Worm (Caenorhabditis elegans) whole organism, young adult: Measurements from ENCODE around the gene evl-14.

Experiments used
- B0019.2 ChIP-seq: fragments of 200-800 bp; sonication (Bioruptor generic); conservative IDR thresholded peaks from 2 replicates; pipeline ENCODE4 v1.3.6; 2022; ENCODE audit warnings: missing genetic modification reagents, missing genetic modification characterization, missing compliant biosample characterization
- D2030.7 ChIP-seq: fragments of 200-800 bp; sonication (Bioruptor generic); IDR thresholded peaks from 2 replicates; pipeline ENCODE4 v1.3.6; 2022; ENCODE audit warnings: missing genetic modification reagents, missing genetic modification characterization, missing compliant biosample characterization
- F33H1.4 ChIP-seq: fragments of 200-800 bp; sonication (Bioruptor generic); IDR thresholded peaks from 2 replicates; pipeline ENCODE4 v1.3.6; 2022; ENCODE audit warnings: missing genetic modification reagents, missing genetic modification characterization, missing compliant biosample characterization
- F37B4.10 ChIP-seq: fragments of 200-800 bp; sonication (Bioruptor generic); IDR thresholded peaks from 2 replicates; pipeline ENCODE4 v1.3.6; 2022; ENCODE audit warnings: missing genetic modification characterization, missing compliant biosample characterization
- F39B2.1 ChIP-seq: fragments of 200-800 bp; sonication (Bioruptor generic); IDR thresholded peaks from 2 replicates; pipeline ENCODE4 v1.3.6; 2022; ENCODE audit warnings: missing genetic modification reagents, missing genetic modification characterization, missing compliant biosample characterization
- F57A8.1 ChIP-seq: fragments of 200-800 bp; sonication (Bioruptor generic); optimal IDR thresholded peaks from 2 replicates; lab custom pipeline; 2018; ENCODE audit warnings: mild to moderate bottlenecking, missing genetic modification characterization, moderate library complexity, missing compliant biosample characterization
- F57C9.4 ChIP-seq: sonication (generic microtip); optimal IDR thresholded peaks from 2 replicates; lab custom pipeline; 2017; ENCODE audit warnings: mild to moderate bottlenecking, missing genetic modification characterization, missing compliant biosample characterization
- K11D2.4 ChIP-seq: fragments of 200-800 bp; sonication (Bioruptor generic); IDR thresholded peaks from 2 replicates; pipeline ENCODE4 v1.3.6; 2022; ENCODE audit warnings: missing genetic modification reagents, missing genetic modification characterization, missing compliant biosample characterization
- akir-1 ChIP-seq: fragments of 200-800 bp; sonication (Bioruptor generic); optimal IDR thresholded peaks from 2 replicates; lab custom pipeline; 2018; ENCODE audit warnings: mild to moderate bottlenecking, missing genetic modification characterization, moderate library complexity, missing compliant biosample characterization
- ama-1 ChIP-seq, 3 experiments: fragments of 150-350 bp in 1 of 3; sonication (generic microtip) in 2 of 3; optimal IDR thresholded peaks; 2 replicates each; lab custom pipeline; 2014 to 2018; ENCODE audit warnings: missing biosample characterization in 2 of 3, missing genetic modification characterization in 2 of 3, missing genetic modification reagents in 2 of 3
- aptf-3 ChIP-seq: fragments of 200-800 bp; sonication (Bioruptor generic); IDR thresholded peaks from 2 replicates; pipeline ENCODE4 v1.3.6; 2022; ENCODE audit warnings: missing genetic modification characterization, missing compliant biosample characterization
- attf-5 ChIP-seq: fragments of 200-800 bp; sonication (Bioruptor generic); optimal IDR thresholded peaks from 2 replicates; lab custom pipeline; 2018; ENCODE audit warnings: mild to moderate bottlenecking, missing genetic modification characterization, missing compliant biosample characterization
- bed-1 ChIP-seq: fragments of 200-800 bp; sonication (Bioruptor generic); IDR thresholded peaks from 2 replicates; pipeline ENCODE4 v1.3.6; 2022; ENCODE audit warnings: missing genetic modification reagents, missing genetic modification characterization, missing compliant biosample characterization
- bed-2 ChIP-seq: fragments of 200-800 bp; sonication (Bioruptor generic); IDR thresholded peaks from 2 replicates; pipeline ENCODE4 v1.3.6; 2022; ENCODE audit warnings: missing genetic modification reagents, missing genetic modification characterization, missing compliant biosample characterization
- ceh-100 ChIP-seq: fragments of 200-800 bp; sonication (Bioruptor generic); IDR thresholded peaks from 2 replicates; pipeline ENCODE4 v1.3.6; 2022; ENCODE audit warnings: missing genetic modification reagents, missing genetic modification characterization, missing compliant biosample characterization
- chd-7 ChIP-seq: sonication (generic microtip); optimal IDR thresholded peaks from 2 replicates; lab custom pipeline; 2016; ENCODE audit warnings: mild to moderate bottlenecking, missing genetic modification characterization, moderate library complexity, missing compliant biosample characterization
- die-1 ChIP-seq: sonication (generic microtip); optimal IDR thresholded peaks from 2 replicates; lab custom pipeline; 2016; ENCODE audit warnings: missing genotype, mild to moderate bottlenecking, missing genetic modification characterization, missing compliant biosample characterization
- dox-1 ChIP-seq: fragments of 200-800 bp; sonication (Bioruptor generic); IDR thresholded peaks from 2 replicates; pipeline ENCODE4 v1.3.6; 2022; ENCODE audit warnings: missing genetic modification reagents, missing genetic modification characterization, missing compliant biosample characterization
- dpl-1 ChIP-seq: fragments of 150-350 bp; optimal IDR thresholded peaks from 2 replicates; lab custom pipeline; 2014; ENCODE audit warnings: missing biosample characterization, missing genetic modification reagents, missing genetic modification characterization
- egrh-3 ChIP-seq: fragments of 200-800 bp; sonication (Bioruptor generic); IDR thresholded peaks from 2 replicates; pipeline ENCODE4 v1.3.6; 2022; ENCODE audit warnings: missing genetic modification reagents, missing genetic modification characterization, missing compliant biosample characterization
- fkh-3 ChIP-seq: sonication (generic microtip); optimal IDR thresholded peaks from 2 replicates; lab custom pipeline; 2016; ENCODE audit warnings: mild to moderate bottlenecking, missing genetic modification characterization, missing compliant biosample characterization
- gei-17 ChIP-seq: fragments of 200-800 bp; sonication (Bioruptor generic); optimal IDR thresholded peaks from 2 replicates; lab custom pipeline; 2018; ENCODE audit warnings: mild to moderate bottlenecking, missing genetic modification characterization, missing compliant biosample characterization
- him-1 ChIP-seq: sonication (generic microtip); optimal IDR thresholded peaks from 2 replicates; lab custom pipeline; 2016; ENCODE audit warnings: missing genotype, missing genetic modification reagents, missing genetic modification characterization, missing compliant biosample characterization
- hmg-1.2 ChIP-seq: fragments of 200-800 bp; sonication (Bioruptor generic); IDR thresholded peaks from 2 replicates; pipeline ENCODE4 v1.3.6; 2022; ENCODE audit warnings: missing genetic modification reagents, missing genetic modification characterization, missing compliant biosample characterization
- hmg-20 ChIP-seq: fragments of 200-800 bp; sonication (Bioruptor generic); IDR thresholded peaks from 2 replicates; pipeline ENCODE4 v1.3.6; 2022; ENCODE audit warnings: missing genetic modification reagents, missing genetic modification characterization, missing compliant biosample characterization
- hsf-1 ChIP-seq: fragments of 200-800 bp; sonication (Bioruptor generic); IDR thresholded peaks from 2 replicates; pipeline ENCODE4 v1.3.6; 2022; ENCODE audit warnings: missing genetic modification reagents, missing genetic modification characterization, missing compliant biosample characterization
- lag-1 ChIP-seq: fragments of 200-800 bp; sonication (Bioruptor generic); IDR thresholded peaks from 2 replicates; pipeline ENCODE4 v1.3.6; 2022; ENCODE audit warnings: missing genetic modification reagents, missing genetic modification characterization, missing compliant biosample characterization
- let-526 ChIP-seq: fragments of 200-800 bp; sonication (Bioruptor generic); IDR thresholded peaks from 2 replicates; pipeline ENCODE4 v1.3.6; 2022; ENCODE audit warnings: missing genetic modification reagents, missing genetic modification characterization, missing compliant biosample characterization
- lin-54 ChIP-seq: fragments of 200-800 bp; sonication (Bioruptor generic); optimal IDR thresholded peaks from 2 replicates; lab custom pipeline; 2018; ENCODE audit warnings: mild to moderate bottlenecking, missing genetic modification characterization, missing compliant biosample characterization
- lir-1 ChIP-seq: fragments of 200-800 bp; sonication (Bioruptor generic); conservative IDR thresholded peaks from 2 replicates; pipeline ENCODE4 v1.3.6; 2022; ENCODE audit warnings: missing genetic modification reagents, missing genetic modification characterization, missing compliant biosample characterization
- lsl-1 ChIP-seq: fragments of 200-800 bp; sonication (Bioruptor generic); optimal IDR thresholded peaks from 2 replicates; lab custom pipeline; 2018; ENCODE audit warnings: mild to moderate bottlenecking, missing genetic modification characterization, moderate library complexity, missing compliant biosample characterization
- madf-10 ChIP-seq: sonication (generic microtip); optimal IDR thresholded peaks from 2 replicates; lab custom pipeline; 2016; ENCODE audit warnings: mild to moderate bottlenecking, missing genetic modification characterization, missing compliant biosample characterization
- madf-3 ChIP-seq: fragments of 200-800 bp; sonication (Bioruptor generic); IDR thresholded peaks from 2 replicates; pipeline ENCODE4 v1.3.6; 2022; ENCODE audit warnings: missing genetic modification reagents, missing genetic modification characterization, missing compliant biosample characterization
- madf-6 ChIP-seq: fragments of 200-800 bp; sonication (Bioruptor generic); IDR thresholded peaks from 2 replicates; pipeline ENCODE4 v1.3.6; 2022; ENCODE audit warnings: missing genetic modification reagents, missing genetic modification characterization, missing compliant biosample characterization
- mes-4 ChIP-seq: sonication (generic microtip); optimal IDR thresholded peaks from 2 replicates; lab custom pipeline; 2016; ENCODE audit warnings: missing genotype, missing genetic modification characterization, missing compliant biosample characterization
- nfya-1 ChIP-seq: sonication (generic microtip); optimal IDR thresholded peaks from 2 replicates; lab custom pipeline; 2017; ENCODE audit warnings: antibody characterized with exemption, missing compliant biosample characterization, missing genetic modification characterization, borderline replicate concordance; ENCODE audit not compliant: insufficient read depth
- nhr-120 ChIP-seq: fragments of 200-800 bp; sonication (Bioruptor generic); IDR thresholded peaks from 2 replicates; pipeline ENCODE4 v1.3.6; 2022; ENCODE audit warnings: missing genetic modification characterization, missing compliant biosample characterization
- nhr-27 ChIP-seq: fragments of 200-800 bp; sonication (Bioruptor generic); optimal IDR thresholded peaks from 2 replicates; lab custom pipeline; 2018; ENCODE audit warnings: mild to moderate bottlenecking, missing genetic modification characterization, moderate library complexity, missing compliant biosample characterization
- nhr-80 ChIP-seq: sonication (generic microtip); optimal IDR thresholded peaks from 2 replicates; lab custom pipeline; 2016; ENCODE audit warnings: missing genetic modification characterization, missing compliant biosample characterization
- rcor-1 ChIP-seq: fragments of 200-800 bp; sonication (Bioruptor generic); IDR thresholded peaks from 2 replicates; pipeline ENCODE4 v1.3.6; 2022; ENCODE audit warnings: missing genetic modification reagents, missing genetic modification characterization, missing compliant biosample characterization
- rec-8 ChIP-seq, 2 experiments: sonication (generic microtip); optimal IDR thresholded peaks; 2 replicates each; lab custom pipeline; 2016; ENCODE audit warnings: mild to moderate bottlenecking in 2 of 2, missing genetic modification characterization in 2 of 2, missing genetic modification reagents in 2 of 2, missing genotype in 2 of 2, missing biosample characterization in 1 of 2, missing compliant biosample characterization in 1 of 2, moderate library complexity in 1 of 2
- repo-1 ChIP-seq: sonication (generic microtip); optimal IDR thresholded peaks from 2 replicates; lab custom pipeline; 2017; ENCODE audit warnings: mild to moderate bottlenecking, missing genetic modification characterization, missing compliant biosample characterization
- rpc-1 ChIP-seq, 2 experiments: fragments of 150-350 bp in 1 of 2; sonication (generic microtip) in 1 of 2; optimal IDR thresholded peaks; 2 replicates each; lab custom pipeline; 2014 to 2018; ENCODE audit warnings: missing biosample characterization in 1 of 2, missing genetic modification characterization in 1 of 2, missing genetic modification reagents in 1 of 2, missing genotype in 1 of 2
- snpc-1.1 ChIP-seq: sonication (generic microtip); optimal IDR thresholded peaks from 2 replicates; lab custom pipeline; 2017; ENCODE audit warnings: missing genetic modification characterization, mild to moderate bottlenecking, missing compliant biosample characterization, antibody characterized with exemption, moderate library complexity, missing genotype, missing genetic modification reagents; ENCODE audit not compliant: insufficient read depth
- snpc-1.3 ChIP-seq: sonication (generic microtip); optimal IDR thresholded peaks from 2 replicates; lab custom pipeline; 2017; ENCODE audit warnings: missing genetic modification characterization, mild to moderate bottlenecking, missing compliant biosample characterization, antibody characterized with exemption, moderate library complexity, missing genotype, missing genetic modification reagents; ENCODE audit not compliant: insufficient read depth
- somi-1 ChIP-seq: fragments of 200-800 bp; sonication (Bioruptor generic); optimal IDR thresholded peaks from 2 replicates; lab custom pipeline; 2018; ENCODE audit warnings: mild to moderate bottlenecking, missing genetic modification characterization, missing compliant biosample characterization
- xnd-1 ChIP-seq: sonication (generic microtip); optimal IDR thresholded peaks from 2 replicates; lab custom pipeline; 2016; ENCODE audit warnings: missing genotype, missing genetic modification reagents, missing genetic modification characterization, missing compliant biosample characterization
- zfh-2 ChIP-seq: fragments of 200-800 bp; sonication (Bioruptor generic); conservative IDR thresholded peaks from 2 replicates; pipeline ENCODE4 v1.3.6; 2022; ENCODE audit warnings: missing genetic modification reagents, missing genetic modification characterization, missing compliant biosample characterization

evl-14 gene

DNA sequence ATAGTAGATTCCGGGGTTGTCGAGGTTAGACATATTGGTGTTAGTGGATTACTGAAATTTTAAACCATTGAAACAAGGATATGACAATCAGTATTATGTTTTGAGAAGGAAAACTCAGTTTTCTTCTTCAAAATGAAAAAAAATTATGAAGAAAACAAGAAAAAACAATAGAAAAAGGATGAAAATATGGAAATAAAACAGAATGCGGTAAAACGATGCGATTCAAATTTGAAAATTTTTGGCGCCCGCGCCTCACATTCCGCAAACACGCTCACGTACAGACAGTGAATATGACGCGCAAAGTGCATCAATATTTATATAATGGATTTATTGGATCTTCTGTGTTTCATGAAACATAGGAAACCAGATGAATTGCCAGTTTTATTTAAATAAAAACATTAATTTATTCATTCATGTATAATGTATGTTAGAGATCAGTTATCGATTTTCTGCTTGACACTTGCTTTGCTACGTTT is 21.7 kb downstream of the evl-14 start, which contains the start of gene mcm-5 (continued):
- TF ChIP-seq egrh-3 (GFP tag; lab: Robert Waterston, UW): no peak
- no peak for TF ChIP-seq madf-10
- peak; percentile 74; the same call in 1 of the 2 replicates for TF ChIP-seq D2030.7 (GFP tag; lab: Robert Waterston, UW)
- TF ChIP-seq nhr-80 (tag; lab: Kevin White, UChicago): no peak
- peak; percentile 89 for TF ChIP-seq dpl-1 (GFP tag; lab: Kevin White, UChicago)
- no peak for TF ChIP-seq zfh-2 (GFP tag; lab: Robert Waterston, UW)
- TF ChIP-seq snpc-1.1 (tag; lab: Kevin White, UChicago): no peak
- TF ChIP-seq bed-2 (GFP tag; lab: Robert Waterston, UW): no peak
- no peak for TF ChIP-seq hmg-20 (GFP tag; lab: Robert Waterston, UW)
- no peak for TF ChIP-seq lir-1 (GFP tag; lab: Robert Waterston, UW)
- no peak for TF ChIP-seq ceh-100 (GFP tag; lab: Robert Waterston, UW)
- TF ChIP-seq let-526: no peak
- TF ChIP-seq gei-17 (GFP tag; lab: Kevin White, UChicago): no peak
- TF ChIP-seq rpc-1 (optimal IDR thresholded peaks at IDR 0.05; lab: Kevin White, UChicago): no peak
- no peak for TF ChIP-seq rpc-1 (tag; optimal IDR thresholded peaks at IDR 0.05; lab: Kevin White, UChicago)
- 0 out of 2 replicates have a peak, but pooled peaks have one; percentile 21 for TF ChIP-seq B0019.2 (GFP tag; lab: Robert Waterston, UW)
- no peak for TF ChIP-seq bed-1 (GFP tag; lab: Robert Waterston, UW)
- peak; percentile 74 for TF ChIP-seq lsl-1
- TF ChIP-seq xnd-1 (tag; lab: Kevin White, UChicago): peak; percentile 59
- peak; percentile 85 for TF ChIP-seq madf-3 (GFP tag; lab: Robert Waterston, UW)
- TF ChIP-seq somi-1 (GFP tag; lab: Kevin White, UChicago): no peak
- TF ChIP-seq repo-1 (tag; lab: Kevin White, UChicago): no peak
- TF ChIP-seq attf-5 (GFP tag; lab: Kevin White, UChicago): no peak
- TF ChIP-seq hsf-1 (GFP tag; lab: Robert Waterston, UW): 0 out of 2 replicates have a peak, but pooled peaks have one; percentile 21
- peak; percentile 60 for TF ChIP-seq F33H1.4
- no peak for TF ChIP-seq nhr-27 (tag; lab: Kevin White, UChicago)
- no peak for TF ChIP-seq mes-4 (tag; lab: Kevin White, UChicago)
- no peak for TF ChIP-seq F57C9.4 (tag; lab: Kevin White, UChicago)
- no peak for TF ChIP-seq aptf-3 (GFP tag; lab: Robert Waterston, UW)
- no peak for TF ChIP-seq fkh-3 (tag; lab: Kevin White, UChicago)
- peak; percentile 49 for TF ChIP-seq him-1 (tag; lab: Kevin White, UChicago)
- no peak for TF ChIP-seq nhr-120 (GFP tag; lab: Robert Waterston, UW)
- TF ChIP-seq F39B2.1 (GFP tag; lab: Robert Waterston, UW): no peak
- no peak for TF ChIP-seq nfya-1 (tag; lab: Kevin White, UChicago)
- TF ChIP-seq snpc-1.3 (tag; lab: Kevin White, UChicago): peak; percentile 56
- no peak for TF ChIP-seq dox-1
- TF ChIP-seq F37B4.10: no peak
- no peak for TF ChIP-seq K11D2.4 (GFP tag; lab: Robert Waterston, UW)
- TF ChIP-seq die-1 (tag; lab: Kevin White, UChicago): no peak
- no peak for TF ChIP-seq lag-1
- peak; percentile 39; the same call in 1 of the 2 replicates for TF ChIP-seq hmg-1.2 (GFP tag; lab: Robert Waterston, UW)
- peak; percentile 93 for TF ChIP-seq madf-6 (GFP tag; lab: Robert Waterston, UW)
- peak; percentile 85 for TF ChIP-seq lin-54
- TF ChIP-seq rec-8 (tag; optimal IDR thresholded peaks at IDR 0.05; lab: Kevin White, UChicago): no peak
- TF ChIP-seq chd-7 (tag; lab: Kevin White, UChicago): no peak
- no peak for TF ChIP-seq ama-1 (optimal IDR thresholded peaks at IDR 0.05; lab: Kevin White, UChicago)
- no peak for TF ChIP-seq ama-1 (GFP tag; optimal IDR thresholded peaks at IDR 0.05; lab: Kevin White, UChicago)
- no peak for TF ChIP-seq akir-1 (GFP tag; lab: Kevin White, UChicago)
- TF ChIP-seq F57A8.1 (GFP tag; lab: Kevin White, UChicago): no peak
- TF ChIP-seq rcor-1 (GFP tag; lab: Robert Waterston, UW): no peak
